Fruit fly (Drosophila melanogaster) whole organism, prepupa: ENCODE measurements around the gene Srp54k.

Source experiments
- Blimp-1 ChIP-seq: fragments of 200-800 bp; sonication (Bioruptor generic); optimal IDR thresholded peaks from 3 replicates; lab custom pipeline; 2017; ENCODE audit warnings: missing biosample characterization, missing genetic modification characterization, mild to moderate bottlenecking, moderate library complexity, missing genetic modification reagents
- CG10631 ChIP-seq: fragments of 200-800 bp; sonication (Bioruptor generic); optimal IDR thresholded peaks from 2 replicates; lab custom pipeline; 2016; ENCODE audit warnings: missing biosample characterization, missing genetic modification characterization
- CG11294 ChIP-seq: fragments of 200-800 bp; sonication (Bioruptor generic); IDR thresholded peaks from 2 replicates; pipeline ENCODE4 v1.3.6; 2022; ENCODE audit warnings: missing biosample characterization, missing genetic modification characterization
- CG11902 ChIP-seq: fragments of 200-800 bp; sonication (Bioruptor generic); optimal IDR thresholded peaks from 3 replicates; lab custom pipeline; 2016; ENCODE audit warnings: missing biosample characterization, missing genetic modification characterization
- CG15336 ChIP-seq: fragments of 200-800 bp; sonication (Bioruptor generic); IDR thresholded peaks from 2 replicates; pipeline ENCODE4 v1.3.6; 2022; ENCODE audit warnings: missing biosample characterization, missing genetic modification characterization
- CG1621 ChIP-seq: fragments of 200-800 bp; sonication (Bioruptor generic); optimal IDR thresholded peaks from 3 replicates; lab custom pipeline; 2018; ENCODE audit warnings: missing biosample characterization, mild to moderate bottlenecking, missing genetic modification characterization
- CG16779 ChIP-seq: fragments of 200-800 bp; sonication (Bioruptor generic); optimal IDR thresholded peaks from 3 replicates; lab custom pipeline; 2017; ENCODE audit warnings: missing biosample characterization, mild to moderate bottlenecking, missing genetic modification characterization
- CG3032 ChIP-seq: fragments of 200-800 bp; optimal IDR thresholded peaks from 2 replicates; lab custom pipeline; 2019; ENCODE audit warnings: missing biosample characterization, mild to moderate bottlenecking, missing genetic modification characterization, moderate library complexity
- CG32006 ChIP-seq: fragments of 200-800 bp; sonication (Bioruptor generic); optimal IDR thresholded peaks from 3 replicates; lab custom pipeline; 2017; ENCODE audit warnings: missing biosample characterization, mild to moderate bottlenecking, missing genetic modification characterization
- CG34406 ChIP-seq: fragments of 200-800 bp; sonication (Bioruptor generic); optimal IDR thresholded peaks from 3 replicates; lab custom pipeline; 2016; ENCODE audit warnings: missing biosample characterization, missing genetic modification characterization
- CG6163 ChIP-seq: fragments of 200-800 bp; sonication (Bioruptor generic); IDR thresholded peaks from 3 replicates; pipeline ENCODE4 v1.3.6; 2022; ENCODE audit warnings: missing biosample characterization, missing genetic modification characterization
- CG6276 ChIP-seq: fragments of 200-800 bp; sonication (Bioruptor generic); optimal IDR thresholded peaks from 2 replicates; lab custom pipeline; 2017; ENCODE audit warnings: missing biosample characterization, mild to moderate bottlenecking, missing genetic modification characterization
- CG6808 ChIP-seq: fragments of 200-800 bp; sonication (Bioruptor generic); optimal IDR thresholded peaks from 3 replicates; lab custom pipeline; 2017; ENCODE audit warnings: missing biosample characterization, missing genetic modification characterization, mild to moderate bottlenecking, moderate library complexity, missing genetic modification reagents
- CG6854 ChIP-seq: fragments of 200-800 bp; sonication (Bioruptor generic); optimal IDR thresholded peaks from 2 replicates; lab custom pipeline; 2017; ENCODE audit warnings: missing biosample characterization, mild to moderate bottlenecking, missing genetic modification characterization
- CG7368 ChIP-seq: fragments of 200-800 bp; sonication (Bioruptor generic); optimal IDR thresholded peaks from 3 replicates; lab custom pipeline; 2016; ENCODE audit warnings: missing biosample characterization, missing genetic modification characterization
- CG8119 ChIP-seq: fragments of 200-800 bp; sonication (Bioruptor generic); IDR thresholded peaks from 3 replicates; pipeline ENCODE4 v1.3.6; 2022; ENCODE audit warnings: missing biosample characterization, missing genetic modification characterization
- CG8319 ChIP-seq: fragments of 200-800 bp; sonication (Bioruptor generic); optimal IDR thresholded peaks from 3 replicates; lab custom pipeline; 2016; ENCODE audit warnings: missing biosample characterization, missing genetic modification characterization
- CG9139 ChIP-seq: fragments of 200-800 bp; sonication (Bioruptor generic); optimal IDR thresholded peaks from 3 replicates; lab custom pipeline; 2017; ENCODE audit warnings: missing biosample characterization, mild to moderate bottlenecking, missing genetic modification characterization
- Eip75B ChIP-seq: fragments of 200-800 bp; sonication (Bioruptor generic); optimal IDR thresholded peaks from 3 replicates; lab custom pipeline; 2016; ENCODE audit warnings: missing biosample characterization, missing genetic modification characterization
- Eip78C ChIP-seq: fragments of 200-800 bp; sonication (Bioruptor generic); peaks from one replicate; lab custom pipeline; 2016; ENCODE audit warnings: missing biosample characterization, missing genetic modification characterization
- Ets21C ChIP-seq: fragments of 200-800 bp; sonication (Bioruptor generic); optimal IDR thresholded peaks from 3 replicates; lab custom pipeline; 2016; ENCODE audit warnings: missing biosample characterization, missing genetic modification characterization
- Gug ChIP-seq: fragments of 200-800 bp; sonication (Bioruptor generic); IDR thresholded peaks from 2 replicates; pipeline ENCODE4 v1.3.6; 2022; ENCODE audit warnings: missing biosample characterization, missing genetic modification characterization
- Hr38 ChIP-seq: sonication (Bioruptor generic); optimal IDR thresholded peaks from 2 replicates; lab custom pipeline; 2016; ENCODE audit warnings: missing biosample characterization, missing genetic modification characterization
- Hr39 ChIP-seq: fragments of 200-800 bp; sonication (Bioruptor generic); optimal IDR thresholded peaks from 2 replicates; lab custom pipeline; 2016; ENCODE audit warnings: missing biosample characterization, missing genetic modification characterization
- Lpt ChIP-seq: fragments of 200-800 bp; sonication (Bioruptor generic); optimal IDR thresholded peaks from 3 replicates; lab custom pipeline; 2016; ENCODE audit warnings: missing biosample characterization, missing genetic modification characterization
- OdsH ChIP-seq: fragments of 200-800 bp; sonication (Bioruptor generic); optimal IDR thresholded peaks from 3 replicates; lab custom pipeline; 2016; ENCODE audit warnings: missing biosample characterization, missing genetic modification characterization
- Sox102F ChIP-seq: fragments of 200-800 bp; sonication (Bioruptor generic); optimal IDR thresholded peaks from 2 replicates; lab custom pipeline; 2016; ENCODE audit warnings: missing biosample characterization, mild to moderate bottlenecking, missing genetic modification characterization
- Sox14 ChIP-seq: fragments of 200-800 bp; sonication (Bioruptor generic); optimal IDR thresholded peaks from 3 replicates; lab custom pipeline; 2016; ENCODE audit warnings: missing biosample characterization, missing genetic modification characterization
- achi ChIP-seq: fragments of 200-800 bp; sonication (Bioruptor generic); optimal IDR thresholded peaks from 3 replicates; lab custom pipeline; 2016; ENCODE audit warnings: missing biosample characterization, missing genetic modification characterization
- cyc ChIP-seq: fragments of 200-800 bp; sonication (Bioruptor generic); optimal IDR thresholded peaks from 3 replicates; lab custom pipeline; 2016; ENCODE audit warnings: missing biosample characterization, missing genetic modification characterization
- dac ChIP-seq: fragments of 200-800 bp; sonication (Bioruptor generic); optimal IDR thresholded peaks from 2 replicates; lab custom pipeline; 2017; ENCODE audit warnings: missing biosample characterization, mild to moderate bottlenecking, missing genetic modification characterization
- dsx ChIP-seq: fragments of 200-800 bp; optimal IDR thresholded peaks from 3 replicates; lab custom pipeline; 2019; ENCODE audit warnings: missing biosample characterization, mild to moderate bottlenecking, missing genetic modification characterization, moderate library complexity; ENCODE audit not compliant: poor library complexity, severe bottlenecking
- eg ChIP-seq: fragments of 200-800 bp; sonication (Bioruptor generic); IDR thresholded peaks from 3 replicates; pipeline ENCODE4 v1.3.6; 2022; ENCODE audit warnings: missing biosample characterization, missing genetic modification characterization
- esn ChIP-seq: fragments of 200-800 bp; sonication (Bioruptor generic); optimal IDR thresholded peaks from 2 replicates; lab custom pipeline; 2016; ENCODE audit warnings: missing biosample characterization, mild to moderate bottlenecking, missing genetic modification characterization, moderate library complexity
- fd59A ChIP-seq: fragments of 200-800 bp; sonication (Bioruptor generic); optimal IDR thresholded peaks from 2 replicates; lab custom pipeline; 2017; ENCODE audit warnings: missing biosample characterization, mild to moderate bottlenecking, missing genetic modification characterization, missing genetic modification reagents
- fkh ChIP-seq: fragments of 200-800 bp; sonication (Bioruptor generic); optimal IDR thresholded peaks from 3 replicates; lab custom pipeline; 2017; ENCODE audit warnings: missing biosample characterization, mild to moderate bottlenecking, missing genetic modification characterization, moderate library complexity
- lz ChIP-seq: fragments of 200-800 bp; sonication (Bioruptor generic); optimal IDR thresholded peaks from 3 replicates; lab custom pipeline; 2016; ENCODE audit warnings: missing biosample characterization, missing genetic modification characterization
- net ChIP-seq: fragments of 200-800 bp; sonication (Bioruptor generic); optimal IDR thresholded peaks from 3 replicates; lab custom pipeline; 2016; ENCODE audit warnings: missing biosample characterization, missing genetic modification characterization
- salr ChIP-seq, 2 experiments: fragments of 200-800 bp; sonication (Bioruptor generic); optimal IDR thresholded peaks; 3 replicates each; lab custom pipeline; 2016 to 2018; ENCODE audit warnings: missing biosample characterization in 2 of 2, missing genetic modification characterization in 2 of 2, mild to moderate bottlenecking in 1 of 2
- ss ChIP-seq, 2 experiments: fragments of 200-800 bp; sonication (Bioruptor generic); optimal IDR thresholded peaks; 2 replicates in 1 of 2; 3 replicates in 1 of 2; lab custom pipeline; 2017 to 2018; ENCODE audit warnings: mild to moderate bottlenecking in 2 of 2, missing biosample characterization in 2 of 2, missing genetic modification characterization in 2 of 2, moderate library complexity in 1 of 2
- svp ChIP-seq: fragments of 200-800 bp; sonication (Bioruptor generic); peaks from one replicate; lab custom pipeline; 2016; ENCODE audit warnings: missing biosample characterization, missing genetic modification characterization
- topi ChIP-seq: fragments of 200-800 bp; sonication (Bioruptor generic); optimal IDR thresholded peaks from 3 replicates; lab custom pipeline; 2016; ENCODE audit warnings: missing biosample characterization, missing genetic modification characterization
- vri ChIP-seq: fragments of 200-800 bp; sonication (Bioruptor generic); optimal IDR thresholded peaks from 3 replicates; lab custom pipeline; 2016; ENCODE audit warnings: missing biosample characterization, mild to moderate bottlenecking, missing genetic modification characterization

Gene Srp54k

dm6 chr3L:5139312-5139711, 13.2 kb upstream of the Srp54k start, which contains the start of the genes Tcs5 and CHMP2B (continued):
- TF ChIP-seq CG11294 (GFP tag; lab: Robert Waterston, UW) (peak; percentile 100), CG10631 (GFP tag; lab: Kevin White, UChicago) (peak; percentile 100), svp (peak; percentile 98), cyc (GFP tag; lab: Kevin White, UChicago) (peak; percentile 100), esn (GFP tag; lab: Kevin White, UChicago) (peak; percentile 100), eg (GFP tag; lab: Robert Waterston, UW) (peak; percentile 100), CG7368 (GFP tag; lab: Kevin White, UChicago) (peak; percentile 99), CG11902 (GFP tag; lab: Kevin White, UChicago) (peak; percentile 100), CG8119 (GFP tag; lab: Robert Waterston, UW) (peak; percentile 99), CG1621 (tag; lab: Kevin White, UChicago) (peak; percentile 99), CG8319 (GFP tag; lab: Kevin White, UChicago) (peak; percentile 100), vri (GFP tag; lab: Kevin White, UChicago) (peak; percentile 99), salr (GFP tag; optimal IDR thresholded peaks at IDR 0.05; lab: Kevin White, UChicago) (peak; percentile 100), OdsH (GFP tag; lab: Kevin White, UChicago) (peak; percentile 100), CG6276 (GFP tag; lab: Kevin White, UChicago) (peak; percentile 99)
- TF ChIP-seq, all 60 proteins: peak for 60

- TF ChIP-seq CG16779 (tag; lab: Kevin White, UChicago), result peak; percentile 16
- peak; percentile 56 for TF ChIP-seq CG6808 (GFP tag; lab: Kevin White, UChicago)
- peak; percentile 87 for TF ChIP-seq svp
- TF ChIP-seq topi, result no peak
- peak in 1 of 2 experiments; percentile 70 for TF ChIP-seq ss (GFP tag; optimal IDR thresholded peaks at IDR 0.05; lab: Kevin White, UChicago)
- no peak for TF ChIP-seq Gug
- TF ChIP-seq Sox14 (GFP tag; lab: Kevin White, UChicago), result no peak
- 0 out of 3 replicates have a peak, but pooled peaks have one; percentile 29 for TF ChIP-seq CG8119 (GFP tag; lab: Robert Waterston, UW)
- no peak for TF ChIP-seq Eip75B (GFP tag; lab: Kevin White, UChicago)
- TF ChIP-seq Eip78C (GFP tag; lab: Kevin White, UChicago), result peak; percentile 57
- peak; percentile 49 for TF ChIP-seq CG9139
- peak; percentile 71 for TF ChIP-seq CG6276 (GFP tag; lab: Kevin White, UChicago)
- TF ChIP-seq CG32006 (GFP tag; lab: Kevin White, UChicago), result no peak
- TF ChIP-seq CG15336 (GFP tag; lab: Robert Waterston, UW), result peak; percentile 36; the same call in 1 of the 2 replicates
- no peak for TF ChIP-seq esn (GFP tag; lab: Kevin White, UChicago)
- TF ChIP-seq CG6854 (GFP tag; lab: Kevin White, UChicago), result peak; percentile 33
- TF ChIP-seq achi, result no peak
- no peak for TF ChIP-seq CG11294 (GFP tag; lab: Robert Waterston, UW)
- peak; percentile 72 for TF ChIP-seq fkh (GFP tag; lab: Kevin White, UChicago)
Observed at dm6 chr3L:5141380-5142101, 10.9 kb upstream of the Srp54k start, which contains the start of the genes Dhrs4 and Gdap1. Gene Dhrs4, minus strand, starts transcription at chr3L:5141646. Gene Gdap1, plus strand, starts transcription at chr3L:5141953.

dm6 chr3L:5145814-5146244, 6.6 kb upstream of the Srp54k start, which contains the start of the genes Fitm and AlaRS-m:
Gene Fitm, minus strand, starts transcription at chr3L:5146063.
Gene AlaRS-m, plus strand, starts transcription at chr3L:5146098.
- TF ChIP-seq dac (GFP tag; lab: Kevin White, UChicago) (no peak), Sox14 (GFP tag; lab: Kevin White, UChicago) (no peak), Eip78C (GFP tag; lab: Kevin White, UChicago) (no peak), eg (GFP tag; lab: Robert Waterston, UW) (0 out of 3 replicates have a peak, but pooled peaks have one; percentile 18), Eip75B (GFP tag; lab: Kevin White, UChicago) (no peak), Hr39 (no peak), dsx (GFP tag; lab: Kevin White, UChicago) (no peak), CG34406 (no peak), CG3032 (tag; lab: Kevin White, UChicago) (no peak), Sox102F (GFP tag; lab: Kevin White, UChicago) (no peak), fkh (GFP tag; lab: Kevin White, UChicago) (no peak), net (GFP tag; lab: Kevin White, UChicago) (no peak), salr (GFP tag; optimal IDR thresholded peaks at IDR 0.05; lab: Kevin White, UChicago) (no peak), achi (no peak), esn (GFP tag; lab: Kevin White, UChicago) (no peak), Blimp-1 (peak; percentile 97), CG15336 (GFP tag; lab: Robert Waterston, UW) (no peak), svp (peak; percentile 95), ss (GFP tag; optimal IDR thresholded peaks at IDR 0.05; lab: Kevin White, UChicago) (no peak), lz (no peak), Hr38 (no peak), CG9139 (no peak), fd59A (GFP tag; lab: Kevin White, UChicago) (no peak), CG6163 (GFP tag; lab: Robert Waterston, UW) (no peak), CG6854 (GFP tag; lab: Kevin White, UChicago) (peak; percentile 38), topi (no peak), CG8119 (GFP tag; lab: Robert Waterston, UW) (no peak), Ets21C (GFP tag; lab: Kevin White, UChicago) (no peak), Lpt (GFP tag; lab: Kevin White, UChicago) (no peak)
